Worm (Caenorhabditis elegans): ENCODE results near the gene ZK662.6.

ce11 chrX:15709594-15709993 lies 8.8 kb upstream of the ZK662.6 start:
- TF ChIP-seq nhr-84 (tag; optimal IDR thresholded peaks at IDR 0.05) (no peak), ama-1 (optimal IDR thresholded peaks at IDR 0.05) (no peak), lin-13 (GFP tag; optimal IDR thresholded peaks at IDR 0.05) (no peak), alr-1 (tag; optimal IDR thresholded peaks at IDR 0.05; ENCODE audit: borderline replicate concordance) (no peak), nhr-28 (tag; optimal IDR thresholded peaks at IDR 0.05) (no peak), zip-4 (GFP tag; optimal IDR thresholded peaks at IDR 0.05) (no peak), pax-3 (tag; optimal IDR thresholded peaks at IDR 0.05) (no peak), blmp-1 (tag; optimal IDR thresholded peaks at IDR 0.05) (peak; percentile 90), C16A3.4 (tag; optimal IDR thresholded peaks at IDR 0.05) (peak; percentile 9), tbx-2 (tag; optimal IDR thresholded peaks at IDR 0.05) (peak; percentile 51), rnt-1 (tag; optimal IDR thresholded peaks at IDR 0.05) (no peak), mdl-1 (tag; optimal IDR thresholded peaks at IDR 0.05) (peak in 1 of 2 experiments; percentile 78), ets-5 (GFP tag; IDR thresholded peaks at IDR 0.05) (no peak)

Measured in whole organism, L1 larva.